3 fruit fly cellular contexts compared by ENCODE assay signal in genomic region chr2L:18137591-18138247, dm6.
TF ChIP-seq lines count a peak whose summit lies in the region.

kel (minus strand) TSS chr2L:18138083.

TF ChIP-seq in whole organism, embryonic, 481 proteins besides CTCF, POLR2A, EP300 and RAD21 (continued from another document and continues in another):
- TF ChIP-seq cad (GFP tag; optimal IDR thresholded peaks at IDR 0.05; lab: Kevin White, UChicago) (peak; percentile 39), CG9215 (GFP tag; IDR thresholded peaks at IDR 0.05; lab: Robert Waterston, UW) (no peak), cato (GFP tag; optimal IDR thresholded peaks at IDR 0.05; lab: Kevin White, UChicago; ENCODE audit: borderline replicate concordance) (no peak), pita (GFP tag; optimal IDR thresholded peaks at IDR 0.05; lab: Kevin White, UChicago) (no peak), CG11247 (GFP tag; IDR thresholded peaks at IDR 0.05; lab: Robert Waterston, UW) (no peak; the same call in 1 of the 2 replicates), tgo (GFP tag; IDR thresholded peaks at IDR 0.05; lab: Robert Waterston, UW) (no peak), Aef1 (GFP tag; IDR thresholded peaks at IDR 0.05; lab: Robert Waterston, UW) (no peak), Hmx (GFP tag; optimal IDR thresholded peaks at IDR 0.05; lab: Kevin White, UChicago) (no peak), vvl (GFP tag; IDR thresholded peaks at IDR 0.05; lab: Robert Waterston, UW) (peak; percentile 67), CG10462 (GFP tag; optimal IDR thresholded peaks at IDR 0.05; lab: Kevin White, UChicago) (no peak), Max (GFP tag; optimal IDR thresholded peaks at IDR 0.05; lab: Kevin White, UChicago) (peak; percentile 26), hkb (optimal IDR thresholded peaks at IDR 0.05; lab: Kevin White, UChicago) (no peak), hkb (GFP tag; IDR thresholded peaks at IDR 0.05; lab: Robert Waterston, UW) (peak; percentile 66), CG12219 (GFP tag; optimal IDR thresholded peaks at IDR 0.05; lab: Kevin White, UChicago) (peak; percentile 44), CG9437 (GFP tag; optimal IDR thresholded peaks at IDR 0.05; lab: Kevin White, UChicago) (no peak), sug (tag; optimal IDR thresholded peaks at IDR 0.05; lab: Kevin White, UChicago) (peak; percentile 36), CG4328 (GFP tag; optimal IDR thresholded peaks at IDR 0.05; lab: Kevin White, UChicago) (peak; percentile 46), CG3847 (GFP tag; IDR thresholded peaks at IDR 0.05; lab: Robert Waterston, UW) (peak; percentile 40), CG32772 (GFP tag; IDR thresholded peaks at IDR 0.05; lab: Robert Waterston, UW) (no peak), Lim3 (GFP tag; IDR thresholded peaks at IDR 0.05; lab: Robert Waterston, UW) (no peak), ATbp (GFP tag; optimal IDR thresholded peaks at IDR 0.05; lab: Kevin White, UChicago) (no peak), cwo (GFP tag; optimal IDR thresholded peaks at IDR 0.05; lab: Kevin White, UChicago) (peak; percentile 6), lov (optimal IDR thresholded peaks at IDR 0.05; lab: Kevin White, UChicago) (no peak), lov (GFP tag; IDR thresholded peaks at IDR 0.05; lab: Robert Waterston, UW) (peak; percentile 50; the same call in 1 of the 3 replicates), CG1024 (GFP tag; IDR thresholded peaks at IDR 0.05; lab: Robert Waterston, UW) (peak; percentile 60), tap (tag; optimal IDR thresholded peaks at IDR 0.05; lab: Kevin White, UChicago) (no peak), CG13775 (GFP tag; optimal IDR thresholded peaks at IDR 0.05; lab: Kevin White, UChicago) (peak; percentile 39), mld (GFP tag; IDR thresholded peaks at IDR 0.05; lab: Robert Waterston, UW; ENCODE audit: partially characterized antibody) (no peak), Chrac-16 (GFP tag; optimal IDR thresholded peaks at IDR 0.05; lab: Kevin White, UChicago) (peak; percentile 27), NC2α (GFP tag; optimal IDR thresholded peaks at IDR 0.05; lab: Kevin White, UChicago) (no peak), Rx (GFP tag; IDR thresholded peaks at IDR 0.05; lab: Robert Waterston, UW) (no peak), Oaz (GFP tag; IDR thresholded peaks at IDR 0.05; lab: Robert Waterston, UW) (no peak), dm (GFP tag; optimal IDR thresholded peaks at IDR 0.05; lab: Kevin White, UChicago) (peak; percentile 61), CG6654 (GFP tag; optimal IDR thresholded peaks at IDR 0.05; lab: Kevin White, UChicago) (no peak), wek (GFP tag; optimal IDR thresholded peaks at IDR 0.05; lab: Kevin White, UChicago) (peak; percentile 83), jumu (GFP tag; optimal IDR thresholded peaks at IDR 0.05; lab: Kevin White, UChicago) (peak; percentile 19), bowl (GFP tag; IDR thresholded peaks at IDR 0.05; lab: Robert Waterston, UW) (no peak), lola (GFP tag; optimal IDR thresholded peaks at IDR 0.05; lab: Kevin White, UChicago) (no peak), CG11723 (GFP tag; optimal IDR thresholded peaks at IDR 0.05; lab: Kevin White, UChicago) (no peak), CG11456 (GFP tag; IDR thresholded peaks at IDR 0.05; lab: Robert Waterston, UW) (peak; percentile 65; the same call in 2 of the 3 replicates), oc (tag; optimal IDR thresholded peaks at IDR 0.05; lab: Kevin White, UChicago) (no peak), Nf-YC (tag; optimal IDR thresholded peaks at IDR 0.05; lab: Kevin White, UChicago) (peak; percentile 30), Myb (GFP tag; optimal IDR thresholded peaks at IDR 0.05; lab: Kevin White, UChicago) (peak; percentile 21), Sry-β (GFP tag; optimal IDR thresholded peaks at IDR 0.05; lab: Kevin White, UChicago) (no peak), grau (tag; optimal IDR thresholded peaks at IDR 0.05; lab: Kevin White, UChicago) (peak; percentile 41)

TF ChIP-seq in whole organism, prepupa, 60 proteins besides CTCF, POLR2A, EP300 and RAD21 (continued from another document):
- TF ChIP-seq Gug (GFP tag; IDR thresholded peaks at IDR 0.05; lab: Robert Waterston, UW) (0 out of 2 replicates have a peak, but pooled peaks have one; percentile 9), CG8119 (GFP tag; IDR thresholded peaks at IDR 0.05; lab: Robert Waterston, UW) (peak; percentile 41; the same call in 1 of the 3 replicates), eg (GFP tag; IDR thresholded peaks at IDR 0.05; lab: Robert Waterston, UW) (no peak)

TF ChIP-seq in whole organism, wandering third instar larva, 38 proteins besides CTCF, POLR2A, EP300 and RAD21 (continued from another document):
- TF ChIP-seq Rel (GFP tag; optimal IDR thresholded peaks at IDR 0.05; lab: Kevin White, UChicago) (no peak), Rel (tag; optimal IDR thresholded peaks at IDR 0.05; lab: Kevin White, UChicago) (peak; percentile 30), dmrt93B (GFP tag; optimal IDR thresholded peaks at IDR 0.05; lab: Kevin White, UChicago) (no peak)
TF ChIP-seq in whole organism, wandering third instar larva: peak in this region for 14.
